Worm (Caenorhabditis elegans) whole organism, young adult: ENCODE data around the gene ugt-58.

Source experiments
- ama-1 ChIP-seq, 3 experiments: fragments of 150-350 bp in 1 of 3; sonication (generic microtip) in 2 of 3; optimal IDR thresholded peaks; 2 replicates each; lab custom pipeline; 2014 to 2018; ENCODE audit warnings: missing biosample characterization in 2 of 3, missing genetic modification characterization in 2 of 3, missing genetic modification reagents in 2 of 3
- gei-17 ChIP-seq: fragments of 200-800 bp; sonication (Bioruptor generic); optimal IDR thresholded peaks from 2 replicates; lab custom pipeline; 2018; ENCODE audit warnings: mild to moderate bottlenecking, missing genetic modification characterization, missing compliant biosample characterization
- him-1 ChIP-seq: sonication (generic microtip); optimal IDR thresholded peaks from 2 replicates; lab custom pipeline; 2016; ENCODE audit warnings: missing genotype, missing genetic modification reagents, missing genetic modification characterization, missing compliant biosample characterization
- hlh-12 ChIP-seq: sonication (generic microtip); optimal IDR thresholded peaks from 2 replicates; lab custom pipeline; 2016; ENCODE audit warnings: missing genetic modification characterization, missing compliant biosample characterization
- madf-6 ChIP-seq: fragments of 200-800 bp; sonication (Bioruptor generic); IDR thresholded peaks from 2 replicates; pipeline ENCODE4 v1.3.6; 2022; ENCODE audit warnings: missing genetic modification reagents, missing genetic modification characterization, missing compliant biosample characterization
- snpc-1.3 ChIP-seq: sonication (generic microtip); optimal IDR thresholded peaks from 2 replicates; lab custom pipeline; 2017; ENCODE audit warnings: missing genetic modification characterization, mild to moderate bottlenecking, missing compliant biosample characterization, antibody characterized with exemption, moderate library complexity, missing genotype, missing genetic modification reagents; ENCODE audit not compliant: insufficient read depth
- snpc-4 ChIP-seq, 5 experiments: fragments of 150-350 bp in 1 of 5; sonication (generic microtip) in 4 of 5; optimal IDR thresholded peaks; 2 replicates each; lab custom pipeline; 2014 to 2018; ENCODE audit warnings: missing genetic modification characterization in 5 of 5, missing biosample characterization in 3 of 5, antibody characterized with exemption in 2 of 5, mild to moderate bottlenecking in 2 of 5, missing compliant biosample characterization in 2 of 5, missing genotype in 2 of 5, moderate library complexity in 2 of 5, missing genetic modification reagents in 1 of 5

DNA sequence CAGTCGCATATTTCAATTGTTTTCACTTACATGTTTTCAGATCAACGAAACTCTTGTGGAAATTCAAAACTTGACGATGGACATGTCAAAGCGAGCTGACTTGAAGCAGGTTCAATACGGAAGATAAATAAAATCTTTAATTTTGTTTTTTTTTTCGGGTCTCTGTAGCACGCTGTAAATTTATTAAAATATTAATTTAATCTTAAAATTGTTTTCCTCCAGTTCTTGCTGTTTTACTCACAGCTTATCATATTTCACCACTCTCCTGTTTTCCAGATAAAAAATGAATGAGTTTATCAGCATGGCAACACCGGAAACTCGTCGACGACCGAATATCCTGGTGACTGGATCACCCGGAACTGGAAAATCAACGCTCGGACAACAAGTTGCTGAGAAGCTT, 9.8 kb upstream of the ugt-58 start, which contains the start of gene E02H1.6:
- TF ChIP-seq hlh-12 (tag; lab: Kevin White, UChicago) (no peak), ama-1 (optimal IDR thresholded peaks at IDR 0.05; lab: Kevin White, UChicago) (no peak), ama-1 (GFP tag; optimal IDR thresholded peaks at IDR 0.05; lab: Kevin White, UChicago) (no peak), snpc-4 (GFP tag; optimal IDR thresholded peaks at IDR 0.05; lab: Kevin White, UChicago) (no peak), snpc-4 (tag; optimal IDR thresholded peaks at IDR 0.05; lab: Kevin White, UChicago) (no peak), gei-17 (GFP tag; lab: Kevin White, UChicago) (no peak), him-1 (tag; lab: Kevin White, UChicago) (no peak), snpc-1.3 (tag; lab: Kevin White, UChicago) (no peak), madf-6 (no peak)
